Fruit fly (Drosophila melanogaster) Kc167 (cell line): ENCODE results near the gene mahe.

Experiments
- Myc ChIP-seq: fragments of >200 bp; optimal IDR thresholded peaks from 2 replicates; lab custom pipeline; 2017; ENCODE audit warnings: missing external identifiers
- Sin3A ChIP-seq: fragments of >200 bp; optimal IDR thresholded peaks from 2 replicates; lab custom pipeline; 2018; ENCODE audit warnings: missing external identifiers
- h ChIP-seq: fragments of >200 bp; optimal IDR thresholded peaks from 3 replicates; lab custom pipeline; 2018; ENCODE audit warnings: missing external identifiers
- insv ChIP-seq: fragments of >200 bp; optimal IDR thresholded peaks from 3 replicates; lab custom pipeline; 2018; ENCODE audit warnings: missing external identifiers
- psq ChIP-seq: fragments of >200 bp; optimal IDR thresholded peaks from 2 replicates; lab custom pipeline; 2017; ENCODE audit warnings: missing external identifiers
- ttk ChIP-seq: sonication (Bioruptor generic); optimal IDR thresholded peaks from 2 replicates; lab custom pipeline; 2017; ENCODE audit warnings: missing external identifiers

Gene mahe

dm6 chrX:7944151-7944713 is 13.1 kb upstream of the mahe start:
- TF ChIP-seq h (lab: Kevin White, UChicago) (no peak), psq (lab: Kevin White, UChicago) (no peak), Myc (no peak), insv (no peak), ttk (lab: Kevin White, UChicago) (no peak), Sin3A (no peak)

- TF ChIP-seq psq (lab: Kevin White, UChicago): no peak
- no peak for TF ChIP-seq Myc
- TF ChIP-seq ttk (lab: Kevin White, UChicago): no peak
- no peak for TF ChIP-seq Sin3A
These were observed 7.3 kb upstream of the mahe start for dm6 chrX:7938482-7938804.

dm6 chrX:7937588-7938481 is 6.7 kb upstream of the mahe start:
- TF ChIP-seq Sin3A: no peak
- no peak for TF ChIP-seq insv
- TF ChIP-seq h (lab: Kevin White, UChicago): no peak
- no peak for TF ChIP-seq Myc
- no peak for TF ChIP-seq psq (lab: Kevin White, UChicago)

- TF ChIP-seq psq (lab: Kevin White, UChicago): no peak
- no peak for TF ChIP-seq Sin3A
- TF ChIP-seq insv: no peak
- no peak for TF ChIP-seq ttk (lab: Kevin White, UChicago)
- TF ChIP-seq Myc: no peak
- no peak for TF ChIP-seq h (lab: Kevin White, UChicago)
These were observed 4.8 kb upstream of the mahe start, which contains the start of gene Ubr3 for dm6 chrX:7935798-7936572. TSS of gene Ubr3 (plus strand) at chrX:7935896.

dm6 chrX:7934679-7935078 is 3.5 kb upstream of the mahe start, which contains the start of gene RpS14b:
TSS of gene RpS14b (plus strand) at chrX:7934898.
- TF ChIP-seq Myc (no peak), h (lab: Kevin White, UChicago) (no peak), psq (lab: Kevin White, UChicago) (no peak), Sin3A (no peak), ttk (lab: Kevin White, UChicago) (no peak), insv (no peak)

- TF ChIP-seq Sin3A (no peak), insv (no peak), h (lab: Kevin White, UChicago) (no peak), Myc (no peak), psq (lab: Kevin White, UChicago) (no peak)
These were observed 2.2 kb upstream of the mahe start, which contains the start of the genes Dhdds and RpS14a for dm6 chrX:7933210-7933915. TSS of gene Dhdds (minus strand) at chrX:7933351. TSS of gene RpS14a (plus strand) at chrX:7933742.

dm6 chrX:7930236-7931027 is 750 bp downstream of the mahe start:
- no peak for TF ChIP-seq h (lab: Kevin White, UChicago)
- TF ChIP-seq Myc: no peak
- TF ChIP-seq Sin3A: no peak
- no peak for TF ChIP-seq ttk (lab: Kevin White, UChicago)
- TF ChIP-seq insv: no peak

- TF ChIP-seq psq (lab: Kevin White, UChicago): no peak
These were observed 6.3 kb downstream of the mahe start for dm6 chrX:7924913-7925312.

dm6 chrX:7923063-7923462 is 8.1 kb downstream of the mahe start:
- TF ChIP-seq Sin3A: no peak
- no peak for TF ChIP-seq insv
- no peak for TF ChIP-seq Myc
- no peak for TF ChIP-seq psq (lab: Kevin White, UChicago)
- no peak for TF ChIP-seq h (lab: Kevin White, UChicago)
- no peak for TF ChIP-seq ttk (lab: Kevin White, UChicago)

dm6 chrX:7920081-7920688 is 11.0 kb downstream of the mahe start, which contains the start of the genes hdm and Ykt6:
TSS of gene hdm (minus strand) at chrX:7920131.
TSS of gene Ykt6 (plus strand) at chrX:7920409.
- TF ChIP-seq psq (lab: Kevin White, UChicago) (no peak), h (lab: Kevin White, UChicago) (no peak), Myc (no peak), Sin3A (no peak), insv (no peak), ttk (lab: Kevin White, UChicago) (no peak)

dm6 chrX:7911983-7912630 is 19.1 kb downstream of the mahe start, which contains the start of gene snz:
TSS of gene snz (plus strand) at chrX:7912089.
- TF ChIP-seq Myc: no peak
- no peak for TF ChIP-seq psq (lab: Kevin White, UChicago)
- TF ChIP-seq Sin3A: no peak
- no peak for TF ChIP-seq h (lab: Kevin White, UChicago)
- TF ChIP-seq ttk (lab: Kevin White, UChicago): no peak
- no peak for TF ChIP-seq insv
